Fruit fly (Drosophila melanogaster) whole organism, embryonic: ENCODE data around the gene CG3625.

Source experiments
- Abd-B ChIP-seq: fragments of 200-800 bp; sonication (Bioruptor generic); optimal IDR thresholded peaks from 2 replicates; lab custom pipeline; 2018; ENCODE audit warnings: missing biosample characterization, mild to moderate bottlenecking, missing genetic modification characterization, moderate library complexity
- Adf1 ChIP-seq: fragments of 200-800 bp; sonication (Bioruptor generic); IDR thresholded peaks from 2 replicates; pipeline ENCODE4 v1.3.6; 2022; ENCODE audit warnings: missing biosample characterization, missing genetic modification characterization
- Aef1 ChIP-seq: fragments of 200-800 bp; sonication (Bioruptor generic); IDR thresholded peaks from 3 replicates; pipeline ENCODE4 v1.3.6; 2022; ENCODE audit warnings: missing biosample characterization, missing genetic modification characterization
- Awh ChIP-seq: fragments of 200-800 bp; sonication (Bioruptor generic); IDR thresholded peaks from 2 replicates; pipeline ENCODE4, ENCODE4 v1.3.6; 2022; ENCODE audit warnings: missing biosample characterization, missing genetic modification characterization
- CG10147 ChIP-seq: fragments of 200-800 bp; sonication (Bioruptor generic); optimal IDR thresholded peaks from 2 replicates; lab custom pipeline; 2019; ENCODE audit warnings: missing biosample characterization, mild to moderate bottlenecking, missing genetic modification characterization, moderate library complexity
- CG10209 ChIP-seq: fragments of 200-800 bp; sonication (Bioruptor generic); optimal IDR thresholded peaks from 3 replicates; lab custom pipeline; 2017; ENCODE audit warnings: missing biosample characterization, mild to moderate bottlenecking, missing genetic modification characterization, missing genetic modification reagents
- CG10321 ChIP-seq: fragments of 200-800 bp; sonication (Bioruptor generic); IDR thresholded peaks from 2 replicates; pipeline ENCODE4 v1.3.6; 2022; ENCODE audit warnings: missing biosample characterization, missing genetic modification characterization
- CG11696 ChIP-seq: fragments of 200-800 bp; sonication (Bioruptor generic); IDR thresholded peaks from 2 replicates; pipeline ENCODE4 v1.3.6; 2022; ENCODE audit warnings: missing biosample characterization, missing genetic modification characterization
- CG13775 ChIP-seq: fragments of 200-800 bp; sonication (Bioruptor generic); optimal IDR thresholded peaks from 3 replicates; lab custom pipeline; 2017; ENCODE audit warnings: missing biosample characterization, mild to moderate bottlenecking, missing genetic modification characterization
- CG13894 ChIP-seq: fragments of 200-800 bp; sonication (Bioruptor generic); optimal IDR thresholded peaks from 3 replicates; lab custom pipeline; 2018; ENCODE audit warnings: missing biosample characterization, mild to moderate bottlenecking, missing genetic modification characterization, moderate library complexity
- CG14667 ChIP-seq: fragments of 200-800 bp; sonication (Bioruptor generic); IDR thresholded peaks from 2 replicates; pipeline ENCODE4 v1.3.6; 2022; ENCODE audit warnings: missing biosample characterization, missing genetic modification characterization
- CG15073 ChIP-seq: fragments of 200-800 bp; sonication (Bioruptor generic); optimal IDR thresholded peaks from 2 replicates; lab custom pipeline; 2016; ENCODE audit warnings: missing biosample characterization, missing genetic modification characterization
- CG1603 ChIP-seq: fragments of 200-800 bp; sonication (Bioruptor generic); optimal IDR thresholded peaks from 2 replicates; lab custom pipeline; 2019; ENCODE audit warnings: missing biosample characterization, mild to moderate bottlenecking, missing genetic modification characterization, moderate library complexity
- CG16815 ChIP-seq: fragments of 200-800 bp; sonication (Bioruptor generic); optimal IDR thresholded peaks from 3 replicates; lab custom pipeline; 2017; ENCODE audit warnings: missing biosample characterization, mild to moderate bottlenecking, missing genetic modification characterization
- CG17328 ChIP-seq: fragments of 200-800 bp; sonication (Bioruptor generic); IDR thresholded peaks from 2 replicates; pipeline ENCODE4 v1.3.6; 2022; ENCODE audit warnings: missing biosample characterization, missing genetic modification characterization
- CG17568 ChIP-seq: fragments of 200-800 bp; sonication (Bioruptor generic); optimal IDR thresholded peaks from 2 replicates; lab custom pipeline; 2018; ENCODE audit warnings: missing biosample characterization, mild to moderate bottlenecking, missing genetic modification characterization, moderate library complexity
- CG17912 ChIP-seq: fragments of 200-800 bp; sonication (Bioruptor generic); optimal IDR thresholded peaks from 2 replicates; lab custom pipeline; 2018; ENCODE audit warnings: missing biosample characterization, mild to moderate bottlenecking, missing genetic modification characterization
- CG18476 ChIP-seq: fragments of 200-800 bp; sonication (Bioruptor generic); optimal IDR thresholded peaks from 2 replicates; lab custom pipeline; 2016; ENCODE audit warnings: missing biosample characterization, mild to moderate bottlenecking, missing genetic modification characterization
- CG2120 ChIP-seq: fragments of 200-800 bp; sonication (Bioruptor generic); optimal IDR thresholded peaks from 3 replicates; lab custom pipeline; 2016; ENCODE audit warnings: missing biosample characterization, missing genetic modification characterization
- CG2202 ChIP-seq: fragments of 200-800 bp; sonication (Bioruptor generic); optimal IDR thresholded peaks from 2 replicates; lab custom pipeline; 2018; ENCODE audit warnings: missing biosample characterization, mild to moderate bottlenecking, missing genetic modification characterization
- CG33213 ChIP-seq: fragments of 200-800 bp; sonication (Bioruptor generic); optimal IDR thresholded peaks from 3 replicates; lab custom pipeline; 2016; ENCODE audit warnings: missing biosample characterization, missing genetic modification characterization
- CG4360 ChIP-seq: fragments of 200-800 bp; sonication (Bioruptor generic); IDR thresholded peaks from 2 replicates; pipeline ENCODE4 v1.3.6; 2022; ENCODE audit warnings: missing biosample characterization, missing genetic modification characterization
- CG4617 ChIP-seq: fragments of 200-800 bp; sonication (Bioruptor generic); optimal IDR thresholded peaks from 3 replicates; lab custom pipeline; 2016; ENCODE audit warnings: missing biosample characterization, missing genetic modification characterization, borderline replicate concordance
- CG4730 ChIP-seq: fragments of 200-800 bp; sonication (Bioruptor generic); IDR thresholded peaks from 2 replicates; pipeline ENCODE4 v1.3.6; 2022; ENCODE audit warnings: missing biosample characterization, missing genetic modification characterization
- CG9817 ChIP-seq: fragments of 200-800 bp; sonication (Bioruptor generic); optimal IDR thresholded peaks from 2 replicates; lab custom pipeline; 2018; ENCODE audit warnings: missing biosample characterization, mild to moderate bottlenecking, missing genetic modification characterization, moderate library complexity
- Camta ChIP-seq: fragments of 200-800 bp; sonication (Bioruptor generic); optimal IDR thresholded peaks from 2 replicates; lab custom pipeline; 2016; ENCODE audit warnings: missing biosample characterization, missing genetic modification characterization
- Dip2 ChIP-seq: fragments of 200-800 bp; sonication (Bioruptor generic); IDR thresholded peaks from 2 replicates; pipeline ENCODE4 v1.3.6; 2022; ENCODE audit warnings: missing biosample characterization, missing genetic modification characterization
- MTF-1 ChIP-seq: fragments of 200-800 bp; sonication (Bioruptor generic); optimal IDR thresholded peaks from 2 replicates; lab custom pipeline; 2018; ENCODE audit warnings: missing biosample characterization, mild to moderate bottlenecking, missing genetic modification characterization, borderline replicate concordance
- Nf-YB ChIP-seq: fragments of 200-800 bp; sonication (Bioruptor generic); optimal IDR thresholded peaks from 3 replicates; lab custom pipeline; 2019; ENCODE audit warnings: missing biosample characterization, mild to moderate bottlenecking, missing genetic modification characterization, moderate library complexity
- Ptx1 ChIP-seq: fragments of 200-800 bp; sonication (Bioruptor generic); IDR thresholded peaks from 2 replicates; pipeline ENCODE4 v1.3.6; 2022; ENCODE audit warnings: missing biosample characterization, missing genetic modification characterization
- Side ChIP-seq: fragments of 200-800 bp; sonication (Bioruptor generic); optimal IDR thresholded peaks from 2 replicates; lab custom pipeline; 2016; ENCODE audit warnings: missing biosample characterization, missing genetic modification characterization
- Ssrp ChIP-seq: fragments of 200-800 bp; sonication (Bioruptor generic); optimal IDR thresholded peaks from 2 replicates; lab custom pipeline; 2018; ENCODE audit warnings: missing biosample characterization, mild to moderate bottlenecking, missing genetic modification characterization, moderate library complexity
- TFAM ChIP-seq: fragments of 200-800 bp; sonication (Bioruptor generic); optimal IDR thresholded peaks from 2 replicates; lab custom pipeline; 2017; ENCODE audit warnings: missing biosample characterization, missing genetic modification characterization, inconsistent platforms
- Usf ChIP-seq: fragments of 200-800 bp; sonication (Bioruptor generic); optimal IDR thresholded peaks from 2 replicates; lab custom pipeline; 2017; ENCODE audit warnings: missing genotype, missing biosample characterization, missing genetic modification characterization
- bsh ChIP-seq, 2 experiments: fragments of 200-800 bp; sonication (Bioruptor generic); optimal IDR thresholded peaks; 2 replicates each; lab custom pipeline; 2017 to 2018; ENCODE audit warnings: mild to moderate bottlenecking in 2 of 2, missing biosample characterization in 2 of 2, missing genetic modification characterization in 2 of 2, moderate library complexity in 1 of 2
- crol ChIP-seq: fragments of 200-800 bp; sonication (Bioruptor generic); IDR thresholded peaks from 2 replicates; pipeline ENCODE4 v1.3.6; 2022; ENCODE audit warnings: missing biosample characterization, missing genetic modification characterization
- dati ChIP-seq: fragments of 200-800 bp; sonication (Bioruptor generic); IDR thresholded peaks from 2 replicates; pipeline ENCODE4 v1.3.6; 2022; ENCODE audit warnings: missing biosample characterization, missing genetic modification characterization
- disco-r ChIP-seq: fragments of 200-800 bp; sonication (Bioruptor generic); optimal IDR thresholded peaks from 2 replicates; lab custom pipeline; 2016; ENCODE audit warnings: missing biosample characterization, missing genetic modification characterization
- dysf ChIP-seq: fragments of 200-800 bp; sonication (Bioruptor generic); IDR thresholded peaks from 3 replicates; pipeline ENCODE4 v1.3.6; 2022; ENCODE audit warnings: missing biosample characterization, missing genetic modification characterization
- insv ChIP-seq, 2 experiments: fragments of 200-800 bp; sonication (Bioruptor generic); optimal IDR thresholded peaks; 3 replicates each; lab custom pipeline; 2016 to 2018; ENCODE audit warnings: missing biosample characterization in 2 of 2, missing genetic modification characterization in 2 of 2
- maf-S ChIP-seq: fragments of 200-800 bp; sonication (Bioruptor generic); optimal IDR thresholded peaks from 2 replicates; lab custom pipeline; 2016; ENCODE audit warnings: missing biosample characterization, missing genetic modification characterization
- mld ChIP-seq: fragments of 200-800 bp; sonication (Bioruptor generic); IDR thresholded peaks from 3 replicates; pipeline ENCODE4 v1.3.6; 2022; ENCODE audit warnings: missing biosample characterization, missing genetic modification characterization; ENCODE audit not compliant: partially characterized antibody
- prd ChIP-seq, 3 experiments: fragments of >200 bp in 2 of 3; fragments of 200-800 bp in 1 of 3; sonication (Bioruptor generic) in 1 of 3; optimal IDR thresholded peaks in 2 of 3; IDR thresholded peaks in 1 of 3; 2 replicates in 2 of 3; 3 replicates in 1 of 3; pipeline versions ENCODE4 v1.3.6 to Lab custom; 2017 to 2022; ENCODE audit warnings: missing biosample characterization in 1 of 3, missing genetic modification characterization in 1 of 3
- repo ChIP-seq: fragments of 200-800 bp; sonication (Bioruptor generic); optimal IDR thresholded peaks from 2 replicates; lab custom pipeline; 2016; ENCODE audit warnings: missing biosample characterization, missing genetic modification characterization
- rib ChIP-seq: fragments of 200-800 bp; sonication (Bioruptor generic); IDR thresholded peaks from 2 replicates; pipeline ENCODE4 v1.3.6; 2022; ENCODE audit warnings: missing biosample characterization, missing genetic modification characterization
- sc ChIP-seq, 3 experiments: fragments of >200 bp in 2 of 3; fragments of 200-800 bp in 1 of 3; sonication (Bioruptor generic) in 1 of 3; optimal IDR thresholded peaks; 2 replicates in 2 of 3; 3 replicates in 1 of 3; lab custom pipeline; 2017; ENCODE audit warnings: mild to moderate bottlenecking in 1 of 3, missing biosample characterization in 1 of 3, missing genetic modification characterization in 1 of 3, missing genetic modification reagents in 1 of 3
- trem ChIP-seq: fragments of 200-800 bp; optimal IDR thresholded peaks from 3 replicates; lab custom pipeline; 2019; ENCODE audit warnings: missing biosample characterization, mild to moderate bottlenecking, missing genetic modification characterization, moderate library complexity
- wek ChIP-seq: fragments of 200-800 bp; sonication (Bioruptor generic); optimal IDR thresholded peaks from 3 replicates; lab custom pipeline; 2018; ENCODE audit warnings: missing biosample characterization, mild to moderate bottlenecking, missing genetic modification characterization, moderate library complexity

Gene CG3625

dm6 chr2L:286421-286820 lies 5.2 kb downstream of the CG3625 start (continued):
- TF ChIP-seq dati (no peak), CG4360 (peak; percentile 44; the same call in 1 of the 2 replicates), CG16815 (GFP tag; lab: Kevin White, UChicago) (no peak), maf-S (GFP tag; lab: Kevin White, UChicago) (no peak), CG33213 (peak; percentile 44), CG13894 (peak; percentile 65), prd (optimal IDR thresholded peaks at IDR 0.05; lab: Kevin White, UChicago) (no peak), prd (GFP tag; IDR thresholded peaks at IDR 0.05; lab: Robert Waterston, UW) (peak; percentile 75), sc (optimal IDR thresholded peaks at IDR 0.05; lab: Kevin White, UChicago) (no peak), sc (GFP tag; optimal IDR thresholded peaks at IDR 0.05; lab: Kevin White, UChicago) (no peak), CG18476 (GFP tag; lab: Kevin White, UChicago) (peak; percentile 12), CG1603 (tag; lab: Kevin White, UChicago) (peak; percentile 57), Nf-YB (GFP tag; lab: Kevin White, UChicago) (no peak), Awh (GFP tag; lab: Robert Waterston, UW) (peak; percentile 53; the same call in 1 of the 2 replicates)

- TF ChIP-seq crol (GFP tag; lab: Robert Waterston, UW): peak; percentile 52; the same call in 1 of the 2 replicates
- TF ChIP-seq Dip2 (GFP tag; lab: Robert Waterston, UW): no peak
- no peak; the same call in 1 of the 2 replicates for TF ChIP-seq Adf1
- TF ChIP-seq prd (optimal IDR thresholded peaks at IDR 0.05; lab: Kevin White, UChicago): no peak
- TF ChIP-seq prd (GFP tag; IDR thresholded peaks at IDR 0.05; lab: Robert Waterston, UW): no peak
- TF ChIP-seq Camta (GFP tag; lab: Kevin White, UChicago): no peak
- no peak for TF ChIP-seq CG10321
- TF ChIP-seq trem (tag; lab: Kevin White, UChicago): peak; percentile 65
- peak in 1 of 2 experiments; percentile 60 for TF ChIP-seq bsh (GFP tag; optimal IDR thresholded peaks at IDR 0.05; lab: Kevin White, UChicago)
- TF ChIP-seq CG11696 (GFP tag; lab: Robert Waterston, UW): no peak
- no peak for TF ChIP-seq wek
- peak; percentile 49 for TF ChIP-seq CG18476 (GFP tag; lab: Kevin White, UChicago)
- TF ChIP-seq CG2120 (GFP tag; lab: Kevin White, UChicago): peak; percentile 71
- TF ChIP-seq dysf (GFP tag; lab: Robert Waterston, UW): 0 out of 3 replicates have a peak, but pooled peaks have one; percentile 42
- no peak for TF ChIP-seq CG2202 (tag; lab: Kevin White, UChicago)
- peak; percentile 21 for TF ChIP-seq CG4617 (GFP tag; lab: Kevin White, UChicago)
- no peak for TF ChIP-seq rib (GFP tag; lab: Robert Waterston, UW)
- no peak for TF ChIP-seq CG15073
- no peak for TF ChIP-seq Ssrp (tag; lab: Kevin White, UChicago)
- peak; percentile 16 for TF ChIP-seq CG17568 (GFP tag; lab: Kevin White, UChicago)
- peak; percentile 45; the same call in 1 of the 2 replicates for TF ChIP-seq Ptx1 (GFP tag; lab: Robert Waterston, UW)
- peak; percentile 26 for TF ChIP-seq Side (GFP tag; lab: Kevin White, UChicago)
- TF ChIP-seq disco-r: no peak
- no peak for TF ChIP-seq TFAM (GFP tag; lab: Kevin White, UChicago)
- TF ChIP-seq CG10147 (GFP tag; lab: Kevin White, UChicago): peak; percentile 53
- no peak for TF ChIP-seq Abd-B
- no peak for TF ChIP-seq insv (GFP tag; optimal IDR thresholded peaks at IDR 0.05; lab: Kevin White, UChicago)
- peak; percentile 37 for TF ChIP-seq MTF-1 (GFP tag; lab: Kevin White, UChicago)
- no peak for TF ChIP-seq CG14667
- TF ChIP-seq mld (GFP tag; lab: Robert Waterston, UW): no peak
- TF ChIP-seq CG13775 (GFP tag; lab: Kevin White, UChicago): peak; percentile 3
- no peak for TF ChIP-seq Aef1 (GFP tag; lab: Robert Waterston, UW)
- TF ChIP-seq CG9817 (tag; lab: Kevin White, UChicago): peak; percentile 48
- TF ChIP-seq Usf (GFP tag; lab: Kevin White, UChicago): no peak
- TF ChIP-seq CG17328 (GFP tag; lab: Robert Waterston, UW): 0 out of 2 replicates have a peak, but pooled peaks have one; percentile 35
- TF ChIP-seq CG4730 (GFP tag; lab: Robert Waterston, UW): no peak
- no peak for TF ChIP-seq repo
- TF ChIP-seq CG10209: peak; percentile 17
- TF ChIP-seq CG17912: peak; percentile 53
These were observed 6.0 kb downstream of the CG3625 start for dm6 chr2L:285596-286023.
